Fruit fly (Drosophila melanogaster) whole organism, embryonic: ENCODE results near the gene CG42716.

Source experiments
- Atf3 ChIP-seq: fragments of 200-800 bp; sonication (Bioruptor generic); optimal IDR thresholded peaks from 3 replicates; lab custom pipeline; 2016; ENCODE audit warnings: missing biosample characterization, missing genetic modification characterization
- Bgb ChIP-seq: fragments of 200-800 bp; sonication (Bioruptor generic); IDR thresholded peaks from 2 replicates; pipeline ENCODE4 v1.3.6; 2022; ENCODE audit warnings: missing biosample characterization, missing genetic modification characterization; ENCODE audit not compliant: partially characterized antibody
- CG1024 ChIP-seq: fragments of 200-800 bp; sonication (Bioruptor generic); IDR thresholded peaks from 2 replicates; pipeline ENCODE4 v1.3.6; 2022; ENCODE audit warnings: missing biosample characterization, missing genetic modification characterization
- CG11398 ChIP-seq: fragments of 200-800 bp; sonication (Bioruptor generic); optimal IDR thresholded peaks from 2 replicates; lab custom pipeline; 2016; ENCODE audit warnings: missing biosample characterization, missing genetic modification characterization
- CG11695 ChIP-seq: fragments of 200-800 bp; sonication (Bioruptor generic); IDR thresholded peaks from 3 replicates; pipeline ENCODE4 v1.3.6; 2022; ENCODE audit warnings: missing biosample characterization, missing genetic modification characterization
- CG13123 ChIP-seq: fragments of 200-800 bp; sonication (Bioruptor generic); optimal IDR thresholded peaks from 2 replicates; lab custom pipeline; 2016; ENCODE audit warnings: missing biosample characterization, missing genetic modification characterization
- CG15269 ChIP-seq: fragments of 200-800 bp; sonication (Bioruptor generic); optimal IDR thresholded peaks from 2 replicates; lab custom pipeline; 2018; ENCODE audit warnings: missing biosample characterization, mild to moderate bottlenecking, missing genetic modification characterization, moderate library complexity
- CG1529 ChIP-seq: fragments of 200-800 bp; sonication (Bioruptor generic); optimal IDR thresholded peaks from 3 replicates; lab custom pipeline; 2018; ENCODE audit warnings: missing biosample characterization, missing genetic modification characterization
- CG15601 ChIP-seq: fragments of 200-800 bp; sonication (Bioruptor generic); optimal IDR thresholded peaks from 3 replicates; lab custom pipeline; 2019; ENCODE audit warnings: missing biosample characterization, mild to moderate bottlenecking, missing genetic modification characterization, moderate library complexity
- CG2202 ChIP-seq: fragments of 200-800 bp; sonication (Bioruptor generic); optimal IDR thresholded peaks from 2 replicates; lab custom pipeline; 2018; ENCODE audit warnings: missing biosample characterization, mild to moderate bottlenecking, missing genetic modification characterization
- CG2678 ChIP-seq: fragments of 200-800 bp; sonication (Bioruptor generic); optimal IDR thresholded peaks from 3 replicates; lab custom pipeline; 2019; ENCODE audit warnings: missing biosample characterization, mild to moderate bottlenecking, missing genetic modification characterization, moderate library complexity
- CG2712 ChIP-seq: fragments of 200-800 bp; optimal IDR thresholded peaks from 3 replicates; lab custom pipeline; 2019; ENCODE audit warnings: missing biosample characterization, mild to moderate bottlenecking, missing genetic modification characterization, moderate library complexity
- CG30431 ChIP-seq: fragments of 200-800 bp; sonication (Bioruptor generic); optimal IDR thresholded peaks from 2 replicates; lab custom pipeline; 2017; ENCODE audit warnings: missing biosample characterization, missing genetic modification characterization
- CG31441 ChIP-seq: fragments of 200-800 bp; sonication (Bioruptor generic); IDR thresholded peaks from 2 replicates; pipeline ENCODE4 v1.3.6; 2022; ENCODE audit warnings: missing biosample characterization, missing genetic modification characterization
- CG3163 ChIP-seq: fragments of 200-800 bp; sonication (Bioruptor generic); optimal IDR thresholded peaks from 3 replicates; lab custom pipeline; 2016; ENCODE audit warnings: missing biosample characterization, missing genetic modification characterization
- CG4404 ChIP-seq: fragments of 200-800 bp; sonication (Bioruptor generic); IDR thresholded peaks from 2 replicates; pipeline ENCODE4 v1.3.6; 2022; ENCODE audit warnings: missing biosample characterization, missing genetic modification characterization
- CG6791 ChIP-seq: fragments of 200-800 bp; sonication (Bioruptor generic); IDR thresholded peaks from 3 replicates; pipeline ENCODE4 v1.3.6; 2022; ENCODE audit warnings: missing biosample characterization, missing genetic modification characterization; ENCODE audit not compliant: partially characterized antibody
- CG7271 ChIP-seq: fragments of 200-800 bp; sonication (Bioruptor generic); optimal IDR thresholded peaks from 2 replicates; lab custom pipeline; 2018; ENCODE audit warnings: missing biosample characterization, mild to moderate bottlenecking, missing genetic modification characterization, moderate library complexity
- CG7745 ChIP-seq: fragments of 200-800 bp; sonication (Bioruptor generic); optimal IDR thresholded peaks from 2 replicates; lab custom pipeline; 2018; ENCODE audit warnings: missing biosample characterization, mild to moderate bottlenecking, missing genetic modification characterization, moderate library complexity
- CG7786 ChIP-seq: fragments of 200-800 bp; sonication (Bioruptor generic); optimal IDR thresholded peaks from 2 replicates; lab custom pipeline; 2016; ENCODE audit warnings: missing biosample characterization, missing genetic modification characterization
- D19A ChIP-seq: fragments of 200-800 bp; optimal IDR thresholded peaks from 3 replicates; lab custom pipeline; 2019; ENCODE audit warnings: missing biosample characterization, mild to moderate bottlenecking, missing genetic modification characterization, moderate library complexity
- Fer1 ChIP-seq: fragments of 200-800 bp; sonication (Bioruptor generic); optimal IDR thresholded peaks from 2 replicates; lab custom pipeline; 2017; ENCODE audit warnings: missing biosample characterization, mild to moderate bottlenecking, missing genetic modification characterization
- Hand ChIP-seq: fragments of 200-800 bp; sonication (Bioruptor generic); optimal IDR thresholded peaks from 2 replicates; lab custom pipeline; 2017; ENCODE audit warnings: mild to moderate bottlenecking, missing biosample characterization, missing genetic modification reagents, missing genetic modification characterization
- Hmr ChIP-seq: fragments of 200-800 bp; sonication (Bioruptor generic); optimal IDR thresholded peaks from 3 replicates; lab custom pipeline; 2017; ENCODE audit warnings: mild to moderate bottlenecking, missing biosample characterization, missing genetic modification reagents, missing genetic modification characterization
- Kr ChIP-seq: fragments of 200-800 bp; sonication (Bioruptor generic); optimal IDR thresholded peaks from 2 replicates; lab custom pipeline; 2017; ENCODE audit warnings: missing biosample characterization, mild to moderate bottlenecking, missing genetic modification characterization
- NC2β ChIP-seq: fragments of 200-800 bp; sonication (Bioruptor generic); optimal IDR thresholded peaks from 2 replicates; lab custom pipeline; 2016; ENCODE audit warnings: missing biosample characterization, missing genetic modification characterization
- Nf-YA ChIP-seq: fragments of 200-800 bp; sonication (Bioruptor generic); IDR thresholded peaks from 2 replicates; pipeline ENCODE4 v1.3.6; 2022; ENCODE audit warnings: missing biosample characterization, missing genetic modification characterization
- Oaz ChIP-seq: fragments of 200-800 bp; sonication (Bioruptor generic); IDR thresholded peaks from 2 replicates; pipeline ENCODE4 v1.3.6; 2022; ENCODE audit warnings: missing biosample characterization, missing genetic modification characterization
- Ptx1 ChIP-seq: fragments of 200-800 bp; sonication (Bioruptor generic); IDR thresholded peaks from 2 replicates; pipeline ENCODE4 v1.3.6; 2022; ENCODE audit warnings: missing biosample characterization, missing genetic modification characterization
- Ravus ChIP-seq: fragments of 200-800 bp; sonication (Bioruptor generic); IDR thresholded peaks from 2 replicates; pipeline ENCODE4 v1.3.6; 2022; ENCODE audit warnings: missing biosample characterization, missing genetic modification characterization
- Sox100B ChIP-seq: fragments of 200-800 bp; sonication (Bioruptor generic); optimal IDR thresholded peaks from 3 replicates; lab custom pipeline; 2018; ENCODE audit warnings: missing biosample characterization, mild to moderate bottlenecking, missing genetic modification characterization
- Ssrp ChIP-seq: fragments of 200-800 bp; sonication (Bioruptor generic); optimal IDR thresholded peaks from 2 replicates; lab custom pipeline; 2018; ENCODE audit warnings: missing biosample characterization, mild to moderate bottlenecking, missing genetic modification characterization, moderate library complexity
- Tbp ChIP-seq: fragments of >200 bp; optimal IDR thresholded peaks from 2 replicates; lab custom pipeline; 2018; ENCODE audit warnings: missing biosample characterization, missing genetic modification characterization
- YL-1 ChIP-seq: fragments of 200-800 bp; sonication (Bioruptor generic); optimal IDR thresholded peaks from 3 replicates; lab custom pipeline; 2017; ENCODE audit warnings: missing biosample characterization, mild to moderate bottlenecking, missing genetic modification characterization
- aop ChIP-seq: fragments of 200-800 bp; sonication (Bioruptor generic); IDR thresholded peaks from 2 replicates; pipeline ENCODE4 v1.3.6; 2022; ENCODE audit warnings: missing biosample characterization, missing genetic modification characterization
- chif ChIP-seq, 2 experiments: fragments of 200-800 bp; sonication (Bioruptor generic); optimal IDR thresholded peaks; 3 replicates each; lab custom pipeline; 2016; ENCODE audit warnings: missing biosample characterization in 2 of 2, missing genetic modification characterization in 2 of 2
- dysf ChIP-seq: fragments of 200-800 bp; sonication (Bioruptor generic); IDR thresholded peaks from 3 replicates; pipeline ENCODE4 v1.3.6; 2022; ENCODE audit warnings: missing biosample characterization, missing genetic modification characterization
- esg ChIP-seq: fragments of 200-800 bp; sonication (Bioruptor generic); conservative IDR thresholded peaks from 2 replicates; pipeline ENCODE4 v1.3.6; 2022; ENCODE audit warnings: missing biosample characterization, missing genetic modification characterization
- ewg ChIP-seq: fragments of 200-800 bp; sonication (Bioruptor generic); optimal IDR thresholded peaks from 3 replicates; lab custom pipeline; 2017; ENCODE audit warnings: mild to moderate bottlenecking, missing biosample characterization, missing genetic modification reagents, missing genetic modification characterization
- fru ChIP-seq: fragments of >200 bp; optimal IDR thresholded peaks from 2 replicates; lab custom pipeline; 2017
- gt ChIP-seq: fragments of 200-800 bp; sonication (Bioruptor generic); IDR thresholded peaks from 2 replicates; pipeline ENCODE4 v1.3.6; 2022; ENCODE audit warnings: missing biosample characterization, missing genetic modification characterization
- her ChIP-seq: fragments of 200-800 bp; sonication (Bioruptor generic); optimal IDR thresholded peaks from 2 replicates; lab custom pipeline; 2016; ENCODE audit warnings: missing biosample characterization, missing genetic modification characterization
- lab ChIP-seq: fragments of 200-800 bp; sonication (Bioruptor generic); optimal IDR thresholded peaks from 3 replicates; lab custom pipeline; 2017; ENCODE audit warnings: missing biosample characterization, missing genetic modification characterization, mild to moderate bottlenecking, moderate library complexity, missing genetic modification reagents
- phol ChIP-seq: fragments of 200-800 bp; sonication (Bioruptor generic); optimal IDR thresholded peaks from 3 replicates; lab custom pipeline; 2018; ENCODE audit warnings: missing biosample characterization, mild to moderate bottlenecking, missing genetic modification characterization, moderate library complexity
- psq ChIP-seq: fragments of 200-800 bp; sonication (Bioruptor generic); optimal IDR thresholded peaks from 2 replicates; lab custom pipeline; 2017; ENCODE audit warnings: missing biosample characterization, missing genetic modification characterization
- ro ChIP-seq: fragments of 200-800 bp; sonication (Bioruptor generic); IDR thresholded peaks from 2 replicates; pipeline ENCODE4 v1.3.6; 2022; ENCODE audit warnings: missing biosample characterization, missing genetic modification characterization
- sim ChIP-seq: fragments of 200-800 bp; sonication (Bioruptor generic); IDR thresholded peaks from 2 replicates; pipeline ENCODE4 v1.3.6; 2022; ENCODE audit warnings: missing biosample characterization, missing genetic modification characterization
- slou ChIP-seq: fragments of 200-800 bp; sonication (Bioruptor generic); optimal IDR thresholded peaks from 3 replicates; lab custom pipeline; 2016; ENCODE audit warnings: missing biosample characterization, missing genetic modification characterization
- sna ChIP-seq: fragments of 200-800 bp; sonication (Bioruptor generic); IDR thresholded peaks from 2 replicates; pipeline ENCODE4 v1.3.6; 2022; ENCODE audit warnings: missing biosample characterization, missing genetic modification characterization; ENCODE audit not compliant: partially characterized antibody
- stwl ChIP-seq: fragments of 200-800 bp; sonication (Bioruptor generic); optimal IDR thresholded peaks from 3 replicates; lab custom pipeline; 2018; ENCODE audit warnings: missing biosample characterization, mild to moderate bottlenecking, missing genetic modification characterization, moderate library complexity
- unpg ChIP-seq: fragments of 200-800 bp; sonication (Bioruptor generic); optimal IDR thresholded peaks from 3 replicates; lab custom pipeline; 2018; ENCODE audit warnings: missing biosample characterization, mild to moderate bottlenecking, missing genetic modification characterization, moderate library complexity
- wdn ChIP-seq: fragments of 200-800 bp; sonication (Bioruptor generic); IDR thresholded peaks from 2 replicates; pipeline ENCODE4 v1.3.6; 2022; ENCODE audit warnings: missing biosample characterization, missing genetic modification characterization

Gene CG42716

dm6 chr3L:15988039-15988546 is 45.5 kb upstream of the CG42716 start, which contains the start of gene Hip14 (continued):
- TF ChIP-seq aop (GFP tag; lab: Robert Waterston, UW) (no peak), Sox100B (GFP tag; lab: Kevin White, UChicago) (no peak), her (no peak), CG1024 (GFP tag; lab: Robert Waterston, UW) (no peak), YL-1 (peak; percentile 84), Bgb (GFP tag; lab: Robert Waterston, UW) (peak; percentile 33; the same call in 1 of the 2 replicates), CG11695 (GFP tag; lab: Robert Waterston, UW) (no peak), esg (GFP tag; lab: Robert Waterston, UW) (no peak), ro (GFP tag; lab: Robert Waterston, UW) (no peak), CG11398 (GFP tag; lab: Kevin White, UChicago) (no peak), fru (no peak), CG2712 (tag; lab: Kevin White, UChicago) (peak; percentile 22), CG2202 (tag; lab: Kevin White, UChicago) (no peak), Oaz (GFP tag; lab: Robert Waterston, UW) (no peak), CG15601 (tag; lab: Kevin White, UChicago) (no peak), sna (no peak), CG30431 (GFP tag; lab: Kevin White, UChicago) (no peak), CG4404 (GFP tag; lab: Robert Waterston, UW) (no peak), Tbp (GFP tag; lab: Kevin White, UChicago) (no peak), Ssrp (tag; lab: Kevin White, UChicago) (peak; percentile 21), CG7786 (no peak), ewg (GFP tag; lab: Kevin White, UChicago) (no peak), Fer1 (peak; percentile 46), CG2678 (tag; lab: Kevin White, UChicago) (no peak), Hmr (GFP tag; lab: Kevin White, UChicago) (no peak), slou (GFP tag; lab: Kevin White, UChicago) (no peak), Atf3 (GFP tag; lab: Kevin White, UChicago) (no peak), chif (GFP tag; optimal IDR thresholded peaks at IDR 0.05; lab: Kevin White, UChicago) (no peak), unpg (GFP tag; lab: Kevin White, UChicago) (no peak), Hand (no peak), CG13123 (GFP tag; lab: Kevin White, UChicago) (no peak), stwl (peak; percentile 54), phol (tag; lab: Kevin White, UChicago) (peak; percentile 37), CG6791 (GFP tag; lab: Robert Waterston, UW) (0 out of 3 replicates have a peak, but pooled peaks have one; percentile 46), CG3163 (no peak), NC2β (GFP tag; lab: Kevin White, UChicago) (no peak), CG7745 (tag; lab: Kevin White, UChicago) (no peak), Nf-YA (GFP tag; lab: Robert Waterston, UW) (no peak), lab (GFP tag; lab: Kevin White, UChicago) (no peak), CG15269 (no peak), dysf (GFP tag; lab: Robert Waterston, UW) (no peak), CG1529 (GFP tag; lab: Kevin White, UChicago) (no peak), wdn (GFP tag; lab: Robert Waterston, UW) (no peak), CG31441 (peak; percentile 63), psq (GFP tag; lab: Kevin White, UChicago) (no peak), Ptx1 (GFP tag; lab: Robert Waterston, UW) (no peak), Kr (no peak), CG7271 (tag; lab: Kevin White, UChicago) (no peak), gt (GFP tag; lab: Robert Waterston, UW) (no peak), sim (no peak), Ravus (GFP tag; lab: Robert Waterston, UW) (no peak), D19A (tag; lab: Kevin White, UChicago) (no peak)
